Fruit fly (Drosophila melanogaster) whole organism, embryonic: ENCODE results near the gene CG2129.

ENCODE experiments used
- CG10209 ChIP-seq: fragments of 200-800 bp; sonication (Bioruptor generic); optimal IDR thresholded peaks from 3 replicates; lab custom pipeline; 2017; ENCODE audit warnings: missing biosample characterization, mild to moderate bottlenecking, missing genetic modification characterization, missing genetic modification reagents
- CG10543 ChIP-seq: fragments of 200-800 bp; sonication (Bioruptor generic); optimal IDR thresholded peaks from 3 replicates; lab custom pipeline; 2017; ENCODE audit warnings: missing biosample characterization, mild to moderate bottlenecking, missing genetic modification characterization, moderate library complexity
- CG11504 ChIP-seq: fragments of 200-800 bp; sonication (Bioruptor generic); optimal IDR thresholded peaks from 3 replicates; lab custom pipeline; 2019; ENCODE audit warnings: missing biosample characterization, mild to moderate bottlenecking, missing genetic modification characterization, moderate library complexity
- CG14014 ChIP-seq: fragments of 200-800 bp; sonication (Bioruptor generic); IDR thresholded peaks from 2 replicates; pipeline ENCODE4 v1.3.6; 2022; ENCODE audit warnings: missing biosample characterization, missing genetic modification characterization
- CG15269 ChIP-seq: fragments of 200-800 bp; sonication (Bioruptor generic); optimal IDR thresholded peaks from 2 replicates; lab custom pipeline; 2018; ENCODE audit warnings: missing biosample characterization, mild to moderate bottlenecking, missing genetic modification characterization, moderate library complexity
- CG17328 ChIP-seq: fragments of 200-800 bp; sonication (Bioruptor generic); IDR thresholded peaks from 2 replicates; pipeline ENCODE4 v1.3.6; 2022; ENCODE audit warnings: missing biosample characterization, missing genetic modification characterization
- CG17568 ChIP-seq: fragments of 200-800 bp; sonication (Bioruptor generic); optimal IDR thresholded peaks from 2 replicates; lab custom pipeline; 2018; ENCODE audit warnings: missing biosample characterization, mild to moderate bottlenecking, missing genetic modification characterization, moderate library complexity
- CG17802 ChIP-seq: fragments of 200-800 bp; sonication (Bioruptor generic); optimal IDR thresholded peaks from 2 replicates; lab custom pipeline; 2018; ENCODE audit warnings: missing biosample characterization, mild to moderate bottlenecking, missing genetic modification characterization, moderate library complexity
- CG18599 ChIP-seq: fragments of 200-800 bp; sonication (Bioruptor generic); optimal IDR thresholded peaks from 3 replicates; lab custom pipeline; 2017; ENCODE audit warnings: missing biosample characterization, missing genetic modification characterization, mild to moderate bottlenecking, moderate library complexity, missing genetic modification reagents
- CG3407 ChIP-seq: fragments of 200-800 bp; sonication (Bioruptor generic); optimal IDR thresholded peaks from 2 replicates; lab custom pipeline; 2018; ENCODE audit warnings: missing biosample characterization, mild to moderate bottlenecking, missing genetic modification characterization
- CG43689 ChIP-seq: fragments of 200-800 bp; sonication (Bioruptor generic); IDR thresholded peaks from 2 replicates; pipeline ENCODE4 v1.3.6; 2022; ENCODE audit warnings: missing biosample characterization, missing genetic modification characterization
- CG4617 ChIP-seq: fragments of 200-800 bp; sonication (Bioruptor generic); optimal IDR thresholded peaks from 3 replicates; lab custom pipeline; 2016; ENCODE audit warnings: missing biosample characterization, missing genetic modification characterization, borderline replicate concordance
- CG7745 ChIP-seq: fragments of 200-800 bp; sonication (Bioruptor generic); optimal IDR thresholded peaks from 2 replicates; lab custom pipeline; 2018; ENCODE audit warnings: missing biosample characterization, mild to moderate bottlenecking, missing genetic modification characterization, moderate library complexity
- CG8281 ChIP-seq: fragments of 200-800 bp; sonication (Bioruptor generic); optimal IDR thresholded peaks from 2 replicates; lab custom pipeline; 2018; ENCODE audit warnings: missing biosample characterization, mild to moderate bottlenecking, missing genetic modification characterization, moderate library complexity
- CG9437 ChIP-seq: fragments of 200-800 bp; sonication (Bioruptor generic); optimal IDR thresholded peaks from 2 replicates; lab custom pipeline; 2018; ENCODE audit warnings: missing biosample characterization, mild to moderate bottlenecking, missing genetic modification characterization
- CG9609 ChIP-seq: fragments of 200-800 bp; sonication (Bioruptor generic); optimal IDR thresholded peaks from 3 replicates; lab custom pipeline; 2016; ENCODE audit warnings: missing biosample characterization, missing genetic modification characterization
- CrebB ChIP-seq: fragments of 200-800 bp; sonication (Bioruptor generic); optimal IDR thresholded peaks from 3 replicates; lab custom pipeline; 2018; ENCODE audit warnings: missing biosample characterization, mild to moderate bottlenecking, missing genetic modification characterization
- Dfd ChIP-seq, 2 experiments: fragments of >200 bp; optimal IDR thresholded peaks; 2 replicates each; lab custom pipeline; 2017; ENCODE audit warnings: missing biosample characterization in 2 of 2, missing genetic modification characterization in 2 of 2
- Gug ChIP-seq: fragments of 200-800 bp; sonication (Bioruptor generic); IDR thresholded peaks from 4 replicates; pipeline ENCODE4 v1.3.6; 2022; ENCODE audit warnings: missing biosample characterization, missing genetic modification characterization
- Hey ChIP-seq: fragments of 200-800 bp; sonication (Bioruptor generic); optimal IDR thresholded peaks from 3 replicates; lab custom pipeline; 2018; ENCODE audit warnings: missing biosample characterization, mild to moderate bottlenecking, missing genetic modification characterization
- NK7.1 ChIP-seq: fragments of 200-800 bp; sonication (Bioruptor generic); optimal IDR thresholded peaks from 3 replicates; lab custom pipeline; 2016; ENCODE audit warnings: missing biosample characterization, missing genetic modification characterization
- Neu2 ChIP-seq: fragments of 200-800 bp; sonication (Bioruptor generic); optimal IDR thresholded peaks from 3 replicates; lab custom pipeline; 2016; ENCODE audit warnings: missing biosample characterization, missing genetic modification characterization, borderline replicate concordance
- Side ChIP-seq: fragments of 200-800 bp; sonication (Bioruptor generic); optimal IDR thresholded peaks from 2 replicates; lab custom pipeline; 2016; ENCODE audit warnings: missing biosample characterization, missing genetic modification characterization
- Sin3A ChIP-seq: fragments of >200 bp; optimal IDR thresholded peaks from 2 replicates; lab custom pipeline; 2018
- Sox102F ChIP-seq: fragments of 200-800 bp; sonication (Bioruptor generic); optimal IDR thresholded peaks from 2 replicates; lab custom pipeline; 2018; ENCODE audit warnings: missing biosample characterization, mild to moderate bottlenecking, missing genetic modification characterization, moderate library complexity
- Trl ChIP-seq, 3 experiments: fragments of >200 bp in 2 of 3; fragments of 200-800 bp in 1 of 3; sonication (Bioruptor generic) in 1 of 3; optimal IDR thresholded peaks; 2 replicates in 1 of 3; 3 replicates in 2 of 3; lab custom pipeline; 2016 to 2017; ENCODE audit warnings: missing biosample characterization in 1 of 3, missing genetic modification characterization in 1 of 3
- ara ChIP-seq: fragments of 200-800 bp; sonication (Bioruptor generic); IDR thresholded peaks from 2 replicates; pipeline ENCODE4 v1.3.6; 2022; ENCODE audit warnings: missing biosample characterization, missing genetic modification characterization
- bbx ChIP-seq: fragments of 200-800 bp; sonication (Bioruptor generic); IDR thresholded peaks from 2 replicates; pipeline ENCODE4 v1.3.6; 2022; ENCODE audit warnings: missing biosample characterization, missing genetic modification characterization; ENCODE audit not compliant: partially characterized antibody
- bcd ChIP-seq: fragments of 200-800 bp; sonication (Bioruptor generic); optimal IDR thresholded peaks from 2 replicates; lab custom pipeline; 2017; ENCODE audit warnings: missing biosample characterization, mild to moderate bottlenecking, missing genetic modification characterization
- chif ChIP-seq, 2 experiments: fragments of 200-800 bp; sonication (Bioruptor generic); optimal IDR thresholded peaks; 3 replicates each; lab custom pipeline; 2016; ENCODE audit warnings: missing biosample characterization in 2 of 2, missing genetic modification characterization in 2 of 2
- dimm ChIP-seq: fragments of 200-800 bp; sonication (Bioruptor generic); IDR thresholded peaks from 2 replicates; pipeline ENCODE4 v1.3.6; 2022; ENCODE audit warnings: missing biosample characterization, missing genetic modification characterization
- dm ChIP-seq: fragments of 200-800 bp; sonication (Bioruptor generic); optimal IDR thresholded peaks from 3 replicates; lab custom pipeline; 2016; ENCODE audit warnings: missing biosample characterization, missing genetic modification characterization
- fru ChIP-seq: fragments of >200 bp; optimal IDR thresholded peaks from 2 replicates; lab custom pipeline; 2017
- fu2 ChIP-seq: fragments of 200-800 bp; sonication (Bioruptor generic); optimal IDR thresholded peaks from 2 replicates; lab custom pipeline; 2016; ENCODE audit warnings: missing biosample characterization, missing genetic modification characterization
- grn ChIP-seq: fragments of 200-800 bp; sonication (Bioruptor generic); optimal IDR thresholded peaks from 3 replicates; lab custom pipeline; 2017; ENCODE audit warnings: missing biosample characterization, missing genetic modification characterization
- gro ChIP-seq: fragments of 200-800 bp; sonication (Bioruptor generic); optimal IDR thresholded peaks from 2 replicates; lab custom pipeline; 2016; ENCODE audit warnings: missing biosample characterization, missing genetic modification characterization
- hbn ChIP-seq: fragments of 200-800 bp; sonication (Bioruptor generic); IDR thresholded peaks from 2 replicates; pipeline ENCODE4 v1.3.6; 2022; ENCODE audit warnings: missing biosample characterization, missing genetic modification characterization; ENCODE audit not compliant: partially characterized antibody
- nau ChIP-seq: fragments of 200-800 bp; sonication (Bioruptor generic); optimal IDR thresholded peaks from 3 replicates; lab custom pipeline; 2017; ENCODE audit warnings: missing biosample characterization, mild to moderate bottlenecking, missing genetic modification characterization, missing genetic modification reagents
- pfk ChIP-seq: fragments of 200-800 bp; sonication (Bioruptor generic); optimal IDR thresholded peaks from 2 replicates; lab custom pipeline; 2018; ENCODE audit warnings: missing biosample characterization, mild to moderate bottlenecking, missing genetic modification characterization, moderate library complexity
- pho ChIP-seq: fragments of 200-800 bp; sonication (Bioruptor generic); optimal IDR thresholded peaks from 2 replicates; lab custom pipeline; 2016; ENCODE audit warnings: missing biosample characterization, missing genetic modification characterization
- repo ChIP-seq: fragments of 200-800 bp; sonication (Bioruptor generic); optimal IDR thresholded peaks from 2 replicates; lab custom pipeline; 2016; ENCODE audit warnings: missing biosample characterization, missing genetic modification characterization
- run ChIP-seq: fragments of 200-800 bp; sonication (Bioruptor generic); optimal IDR thresholded peaks from 3 replicates; lab custom pipeline; 2018; ENCODE audit warnings: missing biosample characterization, mild to moderate bottlenecking, missing genetic modification characterization
- sc ChIP-seq, 3 experiments: fragments of >200 bp in 2 of 3; fragments of 200-800 bp in 1 of 3; sonication (Bioruptor generic) in 1 of 3; optimal IDR thresholded peaks; 2 replicates in 2 of 3; 3 replicates in 1 of 3; lab custom pipeline; 2017; ENCODE audit warnings: mild to moderate bottlenecking in 1 of 3, missing biosample characterization in 1 of 3, missing genetic modification characterization in 1 of 3, missing genetic modification reagents in 1 of 3
- stc ChIP-seq: fragments of 200-800 bp; sonication (Bioruptor generic); IDR thresholded peaks from 2 replicates; pipeline ENCODE4 v1.3.6; 2022; ENCODE audit warnings: missing biosample characterization, missing genetic modification characterization
- unc-4 ChIP-seq: fragments of 200-800 bp; sonication (Bioruptor generic); IDR thresholded peaks from 2 replicates; pipeline ENCODE4 v1.3.6; 2022; ENCODE audit warnings: missing biosample characterization, missing genetic modification characterization; ENCODE audit not compliant: partially characterized antibody
- wek ChIP-seq: fragments of 200-800 bp; sonication (Bioruptor generic); optimal IDR thresholded peaks from 3 replicates; lab custom pipeline; 2018; ENCODE audit warnings: missing biosample characterization, mild to moderate bottlenecking, missing genetic modification characterization, moderate library complexity
- zen2 ChIP-seq: fragments of 200-800 bp; sonication (Bioruptor generic); IDR thresholded peaks from 3 replicates; pipeline ENCODE4 v1.3.6; 2022; ENCODE audit warnings: missing biosample characterization, missing genetic modification characterization; ENCODE audit not compliant: partially characterized antibody
- zfh2 ChIP-seq: fragments of 200-800 bp; sonication (Bioruptor generic); optimal IDR thresholded peaks from 2 replicates; lab custom pipeline; 2016; ENCODE audit warnings: missing biosample characterization, missing genetic modification characterization

The CG2129 gene

dm6 chrX:8129204-8129997 is 16.2 kb upstream of the CG2129 start, which contains the start of gene CG2116 (continued):
- TF ChIP-seq CG14014 (GFP tag; lab: Robert Waterston, UW) (no peak), bcd (GFP tag; lab: Kevin White, UChicago) (no peak), CG10209 (GFP tag; lab: Kevin White, UChicago) (no peak), CG18599 (GFP tag; lab: Kevin White, UChicago) (no peak), gro (GFP tag; lab: Kevin White, UChicago) (no peak), CG43689 (GFP tag; lab: Robert Waterston, UW) (no peak), CG10543 (GFP tag; lab: Kevin White, UChicago) (peak; percentile 9), CG8281 (tag; lab: Kevin White, UChicago) (no peak), Sox102F (GFP tag; lab: Kevin White, UChicago) (no peak), CG17802 (tag; lab: Kevin White, UChicago) (no peak), CG17568 (GFP tag; lab: Kevin White, UChicago) (no peak), CG15269 (tag; lab: Kevin White, UChicago) (no peak), CG9609 (no peak), zfh2 (no peak), dimm (GFP tag; lab: Robert Waterston, UW) (no peak), hbn (GFP tag; lab: Robert Waterston, UW) (peak; percentile 59; the same call in 1 of the 2 replicates), chif (GFP tag; optimal IDR thresholded peaks at IDR 0.05; lab: Kevin White, UChicago) (no peak), Sin3A (lab: Kevin White, UChicago) (peak; percentile 56), ara (GFP tag; lab: Robert Waterston, UW) (no peak), CG4617 (GFP tag; lab: Kevin White, UChicago) (peak; percentile 48), grn (GFP tag; lab: Kevin White, UChicago) (no peak), Dfd (GFP tag; optimal IDR thresholded peaks at IDR 0.05; lab: Kevin White, UChicago) (no peak), Hey (tag; lab: Kevin White, UChicago) (no peak), sc (optimal IDR thresholded peaks at IDR 0.05; lab: Kevin White, UChicago) (no peak), sc (GFP tag; optimal IDR thresholded peaks at IDR 0.05; lab: Kevin White, UChicago) (no peak), CG11504 (tag; lab: Kevin White, UChicago) (peak; percentile 25), wek (no peak), fu2 (GFP tag; lab: Kevin White, UChicago) (no peak), repo (GFP tag; lab: Kevin White, UChicago) (no peak), CG9437 (GFP tag; lab: Kevin White, UChicago) (peak; percentile 37), Gug (GFP tag; lab: Robert Waterston, UW) (no peak), zen2 (peak; percentile 52; the same call in 1 of the 3 replicates), unc-4 (GFP tag; lab: Robert Waterston, UW) (peak; percentile 67; the same call in 1 of the 2 replicates), nau (GFP tag; lab: Kevin White, UChicago) (no peak), NK7.1 (GFP tag; lab: Kevin White, UChicago) (no peak), fru (no peak), Neu2 (GFP tag; lab: Kevin White, UChicago) (no peak), dm (no peak), CG3407 (GFP tag; lab: Kevin White, UChicago) (no peak), run (tag; lab: Kevin White, UChicago) (no peak), pho (GFP tag; lab: Kevin White, UChicago) (no peak), Side (GFP tag; lab: Kevin White, UChicago) (no peak), bbx (GFP tag; lab: Robert Waterston, UW) (peak; percentile 63), CG7745 (peak; percentile 90), Trl (optimal IDR thresholded peaks at IDR 0.05; lab: Kevin White, UChicago) (no peak), Trl (GFP tag; optimal IDR thresholded peaks at IDR 0.05; lab: Kevin White, UChicago) (no peak), pfk (GFP tag; lab: Kevin White, UChicago) (no peak), stc (GFP tag; lab: Robert Waterston, UW) (no peak), CG17328 (no peak), CrebB (tag; lab: Kevin White, UChicago) (no peak)
